Worm (Caenorhabditis elegans): ENCODE results near the gene C34H4.1.

C34H4.1 gene

ce11 chrIV:1514415-1514814, 41.0 kb upstream of the C34H4.1 start (continued):
- TF ChIP-seq cebp-2 (GFP tag; IDR thresholded peaks at IDR 0.05) (no peak), hsf-1 (GFP tag; IDR thresholded peaks at IDR 0.05) (no peak), madf-10 (tag; optimal IDR thresholded peaks at IDR 0.05) (peak; percentile 12), T07F8.4 (tag; optimal IDR thresholded peaks at IDR 0.05) (no peak), ZK185.1 (tag; optimal IDR thresholded peaks at IDR 0.05; ENCODE audit: poor library complexity, severe bottlenecking) (no peak), nhr-90 (tag; optimal IDR thresholded peaks at IDR 0.05) (peak; percentile 12), xnd-1 (tag; optimal IDR thresholded peaks at IDR 0.05) (no peak), T26A5.8 (tag; optimal IDR thresholded peaks at IDR 0.05) (no peak), zfh-2 (GFP tag; conservative IDR thresholded peaks at IDR 0.05) (0 out of 2 replicates have a peak, but pooled peaks have one; percentile 32), F39B2.1 (GFP tag; IDR thresholded peaks at IDR 0.05) (no peak), gei-17 (GFP tag; optimal IDR thresholded peaks at IDR 0.05) (no peak), F49E8.2 (tag; optimal IDR thresholded peaks at IDR 0.05; ENCODE audit: insufficient read depth) (peak; percentile 18), pbrm-1 (GFP tag; IDR thresholded peaks at IDR 0.05) (no peak), repo-1 (tag; optimal IDR thresholded peaks at IDR 0.05) (no peak), dpl-1 (GFP tag; optimal IDR thresholded peaks at IDR 0.05) (no peak), lsy-27 (tag; optimal IDR thresholded peaks at IDR 0.05; ENCODE audit: borderline replicate concordance, insufficient read depth) (no peak), B0336.3 (GFP tag; IDR thresholded peaks at IDR 0.05) (no peak), nhr-120 (GFP tag; IDR thresholded peaks at IDR 0.05) (0 out of 2 replicates have a peak, but pooled peaks have one; percentile 59), K12H6.12 (tag; optimal IDR thresholded peaks at IDR 0.05) (no peak), hlh-26 (GFP tag; conservative IDR thresholded peaks at IDR 0.05) (no peak), ztf-25 (GFP tag; IDR thresholded peaks at IDR 0.05) (no peak), snpc-3.4 (tag; optimal IDR thresholded peaks at IDR 0.05) (no peak), athp-1 (tag; optimal IDR thresholded peaks at IDR 0.05) (no peak), unc-62 (GFP tag; optimal IDR thresholded peaks at IDR 0.05) (no peak), Y53G8AR.9 (GFP tag; conservative IDR thresholded peaks at IDR 0.05) (no peak), fkh-3 (tag; optimal IDR thresholded peaks at IDR 0.05) (no peak), mxl-1 (tag; optimal IDR thresholded peaks at IDR 0.05) (peak; percentile 21), rec-8 (tag; optimal IDR thresholded peaks at IDR 0.05) (peak in 1 of 2 experiments; percentile 25), hmg-1.2 (GFP tag; IDR thresholded peaks at IDR 0.05) (peak; percentile 46), lag-1 (GFP tag; IDR thresholded peaks at IDR 0.05) (no peak), madf-6 (GFP tag; IDR thresholded peaks at IDR 0.05) (0 out of 2 replicates have a peak, but pooled peaks have one; percentile 31), F10E7.11 (tag; optimal IDR thresholded peaks at IDR 0.05) (no peak), lir-1 (GFP tag; conservative IDR thresholded peaks at IDR 0.05) (no peak), F57A8.1 (GFP tag; optimal IDR thresholded peaks at IDR 0.05) (no peak), chd-7 (tag; optimal IDR thresholded peaks at IDR 0.05) (no peak), hmg-20 (GFP tag; IDR thresholded peaks at IDR 0.05) (no peak), B0019.2 (GFP tag; conservative IDR thresholded peaks at IDR 0.05) (no peak), unc-130 (GFP tag; optimal IDR thresholded peaks at IDR 0.05) (no peak), him-1 (tag; optimal IDR thresholded peaks at IDR 0.05) (peak; percentile 83), F33H1.4 (GFP tag; IDR thresholded peaks at IDR 0.05) (0 out of 2 replicates have a peak, but pooled peaks have one; percentile 27), bed-2 (GFP tag; IDR thresholded peaks at IDR 0.05) (no peak), sea-2 (GFP tag; IDR thresholded peaks at IDR 0.05) (no peak), attf-5 (GFP tag; optimal IDR thresholded peaks at IDR 0.05) (peak; percentile 25), zim-3 (tag; optimal IDR thresholded peaks at IDR 0.05) (no peak), F52B5.7 (tag; optimal IDR thresholded peaks at IDR 0.05) (no peak), sptf-2 (GFP tag; optimal IDR thresholded peaks at IDR 0.05) (no peak), lin-54 (GFP tag; optimal IDR thresholded peaks at IDR 0.05) (no peak), Y56A3A.18 (GFP tag; IDR thresholded peaks at IDR 0.05) (no peak), ceh-27 (GFP tag; optimal IDR thresholded peaks at IDR 0.05) (no peak)

All from whole organism, young adult.